Comparison of ENCODE assay signal across 2 worm cellular contexts in genomic region chrIV:4247770-4248169, ce11.
TF ChIP-seq lines count a peak whose summit lies in the region.

ama-1 (plus strand) TSS chrIV:4248070.

TF ChIP-seq in whole organism, late embryonic, 69 proteins besides CTCF, POLR2A, EP300 and RAD21:
- TF ChIP-seq hlh-30 (tag; optimal IDR thresholded peaks at IDR 0.05; lab: Kevin White, UChicago; ENCODE audit: insufficient read depth): no peak
- TF ChIP-seq pha-2 (tag; optimal IDR thresholded peaks at IDR 0.05; lab: Kevin White, UChicago): peak; percentile 43
- no peak for TF ChIP-seq K09A11.1 (tag; optimal IDR thresholded peaks at IDR 0.05; lab: Kevin White, UChicago; ENCODE audit: insufficient read depth)
- TF ChIP-seq ceh-6 (GFP tag; optimal IDR thresholded peaks at IDR 0.05; lab: Kevin White, UChicago): no peak

TF ChIP-seq in whole organism, young adult, 124 proteins besides CTCF, POLR2A, EP300 and RAD21:
- TF ChIP-seq lsl-1 (GFP tag; optimal IDR thresholded peaks at IDR 0.05; lab: Kevin White, UChicago) (peak; percentile 2), snpc-1.3 (tag; optimal IDR thresholded peaks at IDR 0.05; lab: Kevin White, UChicago; ENCODE audit: insufficient read depth) (no peak), hmg-20 (GFP tag; IDR thresholded peaks at IDR 0.05; lab: Robert Waterston, UW) (no peak), cebp-1 (GFP tag; IDR thresholded peaks at IDR 0.05; lab: Robert Waterston, UW) (no peak), cebp-1 (tag; optimal IDR thresholded peaks at IDR 0.05; lab: Kevin White, UChicago) (peak; percentile 72)
